Worm (Caenorhabditis elegans) whole organism, L2 larva: Measurements from ENCODE around the gene dhs-18.

Source experiments
- F13H6.1 ChIP-seq: sonication (generic microtip); optimal IDR thresholded peaks from 2 replicates; lab custom pipeline; 2016; ENCODE audit warnings: missing genetic modification characterization, missing compliant biosample characterization
- R02D3.7 ChIP-seq: fragments of 150-350 bp; optimal IDR thresholded peaks from 2 replicates; lab custom pipeline; 2014; ENCODE audit warnings: missing biosample characterization, missing genetic modification characterization
- Y55F3AM.14 ChIP-seq: fragments of 200-800 bp; sonication (Bioruptor generic); optimal IDR thresholded peaks from 2 replicates; lab custom pipeline; 2018; ENCODE audit warnings: mild to moderate bottlenecking, missing genetic modification characterization, missing compliant biosample characterization
- aly-2 ChIP-seq: fragments of 150-350 bp; optimal IDR thresholded peaks from 2 replicates; lab custom pipeline; 2014; ENCODE audit warnings: missing biosample characterization, missing genetic modification characterization
- blmp-1 ChIP-seq: sonication (generic microtip); optimal IDR thresholded peaks from 2 replicates; lab custom pipeline; 2017; ENCODE audit warnings: missing genetic modification characterization, mild to moderate bottlenecking, missing compliant biosample characterization, antibody characterized with exemption, moderate library complexity; ENCODE audit not compliant: insufficient read depth
- ceh-82 ChIP-seq: fragments of 150-350 bp; optimal IDR thresholded peaks from 2 replicates; lab custom pipeline; 2014; ENCODE audit warnings: missing biosample characterization, missing genetic modification characterization
- crh-2 ChIP-seq: sonication (generic microtip); optimal IDR thresholded peaks from 2 replicates; lab custom pipeline; 2017; ENCODE audit warnings: missing biosample characterization, missing genetic modification characterization
- dmd-4 ChIP-seq: sonication (generic microtip); optimal IDR thresholded peaks from 2 replicates; lab custom pipeline; 2017; ENCODE audit warnings: missing biosample characterization, missing genetic modification characterization
- egl-27 ChIP-seq: sonication (generic microtip); optimal IDR thresholded peaks from 3 replicates; lab custom pipeline; 2017; ENCODE audit warnings: missing biosample characterization, missing genetic modification reagents, missing genetic modification characterization
- elt-3 ChIP-seq: sonication (generic microtip); optimal IDR thresholded peaks from 2 replicates; lab custom pipeline; 2017; ENCODE audit warnings: missing biosample characterization, missing genetic modification characterization
- fos-1 ChIP-seq: fragments of 150-350 bp; optimal IDR thresholded peaks from 2 replicates; lab custom pipeline; 2014; ENCODE audit warnings: missing biosample characterization, missing genetic modification characterization
- gmeb-1 ChIP-seq: fragments of 150-350 bp; optimal IDR thresholded peaks from 2 replicates; lab custom pipeline; 2014; ENCODE audit warnings: missing biosample characterization, missing genetic modification characterization
- lin-13 ChIP-seq: fragments of 150-350 bp; optimal IDR thresholded peaks from 2 replicates; lab custom pipeline; 2014; ENCODE audit warnings: missing biosample characterization, missing genetic modification reagents, missing genetic modification characterization
- lin-39 ChIP-seq: fragments of 150-350 bp; optimal IDR thresholded peaks from 2 replicates; lab custom pipeline; 2014; ENCODE audit warnings: missing biosample characterization, missing genetic modification reagents, missing genetic modification characterization
- mab-5 ChIP-seq: fragments of 150-350 bp; optimal IDR thresholded peaks from 2 replicates; lab custom pipeline; 2014; ENCODE audit warnings: missing biosample characterization, missing genetic modification characterization
- mdl-1 ChIP-seq, 2 experiments: fragments of 150-350 bp in 1 of 2; sonication (generic microtip) in 1 of 2; optimal IDR thresholded peaks; 2 replicates each; lab custom pipeline; 2017; ENCODE audit warnings: missing biosample characterization in 2 of 2, missing genetic modification characterization in 2 of 2
- nhr-10 ChIP-seq: sonication (generic microtip); optimal IDR thresholded peaks from 2 replicates; lab custom pipeline; 2017; ENCODE audit warnings: missing biosample characterization, missing genetic modification characterization
- nhr-25 ChIP-seq: fragments of 150-350 bp; sonication (generic microtip); optimal IDR thresholded peaks from 3 replicates; lab custom pipeline; 2014; ENCODE audit warnings: missing biosample characterization, missing genetic modification characterization
- nhr-6 ChIP-seq: fragments of 150-350 bp; optimal IDR thresholded peaks from 2 replicates; lab custom pipeline; 2014; ENCODE audit warnings: missing biosample characterization, missing genetic modification characterization
- peb-1 ChIP-seq: fragments of 150-350 bp; optimal IDR thresholded peaks from 2 replicates; lab custom pipeline; 2014; ENCODE audit warnings: missing biosample characterization, missing genetic modification characterization
- sma-3 ChIP-seq: sonication (generic microtip); optimal IDR thresholded peaks from 2 replicates; lab custom pipeline; 2016; ENCODE audit warnings: missing genetic modification reagents, missing genetic modification characterization, missing compliant biosample characterization
- sma-9 ChIP-seq, 2 experiments: fragments of 150-350 bp in 1 of 2; sonication (generic microtip) in 1 of 2; optimal IDR thresholded peaks; 2 replicates each; lab custom pipeline; 2014 to 2016; ENCODE audit warnings: missing genetic modification characterization in 2 of 2, mild to moderate bottlenecking in 1 of 2, missing biosample characterization in 1 of 2, missing compliant biosample characterization in 1 of 2, missing genetic modification reagents in 1 of 2, moderate library complexity in 1 of 2
- snpc-4 ChIP-seq: fragments of 150-350 bp; optimal IDR thresholded peaks from 2 replicates; lab custom pipeline; 2014; ENCODE audit warnings: missing biosample characterization, missing genetic modification characterization
- unc-39 ChIP-seq: fragments of 150-350 bp; optimal IDR thresholded peaks from 2 replicates; lab custom pipeline; 2014; ENCODE audit warnings: missing biosample characterization, missing genetic modification characterization
- unc-55 ChIP-seq: fragments of 150-350 bp; sonication (generic microtip); optimal IDR thresholded peaks from 3 replicates; lab custom pipeline; 2014; ENCODE audit warnings: missing biosample characterization, missing genetic modification reagents, missing genetic modification characterization
- unc-62 ChIP-seq: fragments of 150-350 bp; optimal IDR thresholded peaks from 2 replicates; lab custom pipeline; 2014; ENCODE audit warnings: missing biosample characterization, missing genetic modification reagents, missing genetic modification characterization
- zag-1 ChIP-seq: fragments of 150-350 bp; optimal IDR thresholded peaks from 2 replicates; lab custom pipeline; 2014; ENCODE audit warnings: missing biosample characterization, missing genetic modification characterization
- ztf-1 ChIP-seq: fragments of 200-800 bp; sonication (Bioruptor generic); conservative IDR thresholded peaks from 2 replicates; pipeline ENCODE4 v1.3.6; 2022; ENCODE audit warnings: missing genetic modification characterization, missing compliant biosample characterization
- ztf-11 ChIP-seq: sonication (generic microtip); optimal IDR thresholded peaks from 2 replicates; lab custom pipeline; 2017; ENCODE audit warnings: missing biosample characterization, missing genetic modification characterization
- ztf-4 ChIP-seq: fragments of 150-350 bp; optimal IDR thresholded peaks from 2 replicates; lab custom pipeline; 2014; ENCODE audit warnings: missing biosample characterization, missing genetic modification characterization

dhs-18 gene

ce11 chrV:11057043-11057442, 10.4 kb upstream of the dhs-18 start, which contains the start of gene srh-75:
TSS of gene srh-75 (minus strand) at chrV:11057143.
- no peak for TF ChIP-seq crh-2

ce11 chrV:11056484-11056883, 9.9 kb upstream of the dhs-18 start:
- TF ChIP-seq fos-1 (tag; lab: Kevin White, UChicago) (no peak), zag-1 (tag; lab: Kevin White, UChicago) (no peak), nhr-6 (tag; lab: Kevin White, UChicago) (no peak), ztf-11 (tag; lab: Kevin White, UChicago) (no peak), elt-3 (tag; lab: Kevin White, UChicago) (no peak), Y55F3AM.14 (GFP tag; lab: Kevin White, UChicago) (no peak), unc-62 (GFP tag; lab: Kevin White, UChicago) (no peak), mdl-1 (tag; optimal IDR thresholded peaks at IDR 0.05; lab: Kevin White, UChicago) (no peak), unc-55 (no peak), snpc-4 (tag; lab: Kevin White, UChicago) (no peak), peb-1 (no peak)

ce11 chrV:11053827-11054226, 7.2 kb upstream of the dhs-18 start, which contains the start of gene T04C12.7:
TSS of gene T04C12.7 (plus strand) at chrV:11054127.
- TF ChIP-seq mab-5 (tag; lab: Kevin White, UChicago) (no peak), dmd-4 (tag; lab: Kevin White, UChicago) (no peak), elt-3 (tag; lab: Kevin White, UChicago) (no peak), R02D3.7 (tag; lab: Kevin White, UChicago) (no peak), unc-62 (GFP tag; lab: Kevin White, UChicago) (no peak)

ce11 chrV:11051921-11052320, 5.3 kb upstream of the dhs-18 start, which contains the start of gene T04C12.33:
TSS of gene T04C12.33 (plus strand) at chrV:11052221.
- TF ChIP-seq unc-55: no peak
- no peak for TF ChIP-seq zag-1 (tag; lab: Kevin White, UChicago)
- no peak for TF ChIP-seq ztf-4 (tag; lab: Kevin White, UChicago)
- TF ChIP-seq ceh-82 (tag; lab: Kevin White, UChicago): no peak
- no peak for TF ChIP-seq mdl-1 (tag; optimal IDR thresholded peaks at IDR 0.05; lab: Kevin White, UChicago)
- no peak for TF ChIP-seq sma-9 (GFP tag; optimal IDR thresholded peaks at IDR 0.05; lab: Kevin White, UChicago)
- no peak for TF ChIP-seq sma-9 (tag; optimal IDR thresholded peaks at IDR 0.05; lab: Kevin White, UChicago)
- no peak for TF ChIP-seq blmp-1 (tag; lab: Kevin White, UChicago)
- TF ChIP-seq Y55F3AM.14 (GFP tag; lab: Kevin White, UChicago): no peak
- no peak for TF ChIP-seq aly-2
- TF ChIP-seq lin-39: no peak
- TF ChIP-seq nhr-25 (tag; lab: Kevin White, UChicago): no peak

ce11 chrV:11048678-11049077, 2.0 kb upstream of the dhs-18 start, which contains the start of gene srh-74:
TSS of gene srh-74 (minus strand) at chrV:11048778.
- TF ChIP-seq unc-39: no peak
- no peak for TF ChIP-seq lin-13 (GFP tag; lab: Kevin White, UChicago)
- no peak for TF ChIP-seq gmeb-1 (tag; lab: Kevin White, UChicago)

- TF ChIP-seq F13H6.1 (tag; lab: Kevin White, UChicago) (no peak), Y55F3AM.14 (GFP tag; lab: Kevin White, UChicago) (no peak), unc-39 (no peak), mdl-1 (tag; optimal IDR thresholded peaks at IDR 0.05; lab: Kevin White, UChicago) (no peak), nhr-10 (tag; lab: Kevin White, UChicago) (no peak), ztf-1 (no peak), egl-27 (tag; lab: Kevin White, UChicago) (no peak), gmeb-1 (tag; lab: Kevin White, UChicago) (no peak), sma-3 (GFP tag; lab: Kevin White, UChicago) (no peak)
Observed at ce11 chrV:11043767-11044166, 2.9 kb downstream of the dhs-18 start, which contains the start of gene C45B11.6. TSS of gene C45B11.6 (plus strand) at chrV:11044067.
